Worm (Caenorhabditis elegans) whole organism, L4 larva: ENCODE data around the gene nlp-69.
A peak's percentile ranks its signal among the peaks of the same experiment; 100 is the strongest.

Experiments
- D1046.2 ChIP-seq: fragments of 200-800 bp; sonication (Bioruptor generic); IDR thresholded peaks from 2 replicates; pipeline ENCODE4 v1.3.6; 2022; ENCODE audit warnings: missing genetic modification characterization, missing compliant biosample characterization
- F26F4.8 ChIP-seq: fragments of 200-800 bp; sonication (Bioruptor generic); conservative IDR thresholded peaks from 2 replicates; pipeline ENCODE4 v1.3.6; 2022; ENCODE audit warnings: missing genetic modification characterization, missing compliant biosample characterization
- F49E8.2 ChIP-seq: sonication (generic microtip); optimal IDR thresholded peaks from 2 replicates; lab custom pipeline; 2016; ENCODE audit warnings: missing compliant biosample characterization, mild to moderate bottlenecking, missing genetic modification characterization, borderline replicate concordance
- R02D3.7 ChIP-seq: fragments of 150-350 bp; sonication (generic microtip); optimal IDR thresholded peaks from 3 replicates; lab custom pipeline; 2014; ENCODE audit warnings: missing biosample characterization, missing genetic modification characterization
- Y105C5A.15 ChIP-seq: fragments of 200-800 bp; sonication (Bioruptor generic); IDR thresholded peaks from 2 replicates; pipeline ENCODE4 v1.3.6; 2022; ENCODE audit warnings: missing genetic modification characterization, missing compliant biosample characterization
- aha-1 ChIP-seq: fragments of 150-350 bp; peaks from one replicate; lab custom pipeline; 2014; ENCODE audit warnings: missing biosample characterization, missing genetic modification characterization
- aly-2 ChIP-seq: sonication (generic microtip); optimal IDR thresholded peaks from 2 replicates; lab custom pipeline; 2018; ENCODE audit warnings: missing biosample characterization, missing genetic modification characterization
- ceh-20 ChIP-seq: fragments of 200-800 bp; sonication (Bioruptor generic); IDR thresholded peaks from 2 replicates; pipeline ENCODE4 v1.3.6; 2022; ENCODE audit warnings: missing genetic modification reagents, missing genetic modification characterization, missing compliant biosample characterization
- ceh-28 ChIP-seq: fragments of 150-350 bp; optimal IDR thresholded peaks from 2 replicates; lab custom pipeline; 2014; ENCODE audit warnings: missing biosample characterization, missing genetic modification reagents, missing genetic modification characterization
- ceh-44 ChIP-seq: fragments of 200-800 bp; sonication (Bioruptor generic); IDR thresholded peaks from 2 replicates; pipeline ENCODE4 v1.3.6; 2022; ENCODE audit warnings: missing genetic modification reagents, missing genetic modification characterization, missing compliant biosample characterization
- ceh-62 ChIP-seq: sonication (generic microtip); optimal IDR thresholded peaks from 2 replicates; lab custom pipeline; 2017; ENCODE audit warnings: missing biosample characterization, missing genetic modification characterization
- ces-1 ChIP-seq: fragments of 150-350 bp; sonication (generic microtip); optimal IDR thresholded peaks from 4 replicates; lab custom pipeline; 2014; ENCODE audit warnings: missing biosample characterization, missing genetic modification reagents, missing genetic modification characterization
- cey-2 ChIP-seq: sonication (generic microtip); optimal IDR thresholded peaks from 3 replicates; lab custom pipeline; 2017; ENCODE audit warnings: missing genetic modification characterization, mild to moderate bottlenecking, missing compliant biosample characterization, antibody characterized with exemption, borderline replicate concordance; ENCODE audit not compliant: insufficient read depth
- ctbp-1 ChIP-seq: fragments of 200-800 bp; sonication (Bioruptor generic); IDR thresholded peaks from 2 replicates; pipeline ENCODE4 v1.3.6; 2022; ENCODE audit warnings: missing genetic modification reagents, missing genetic modification characterization, missing compliant biosample characterization
- dmd-8 ChIP-seq: fragments of 200-800 bp; sonication (Bioruptor generic); IDR thresholded peaks from 2 replicates; pipeline ENCODE4 v1.3.6; 2022; ENCODE audit warnings: missing genetic modification characterization, missing compliant biosample characterization
- dpl-1 ChIP-seq: fragments of 150-350 bp; optimal IDR thresholded peaks from 2 replicates; lab custom pipeline; 2014; ENCODE audit warnings: missing biosample characterization, missing genetic modification reagents, missing genetic modification characterization
- duxl-1 ChIP-seq: sonication (generic microtip); optimal IDR thresholded peaks from 2 replicates; lab custom pipeline; 2016; ENCODE audit warnings: mild to moderate bottlenecking, missing genetic modification characterization, moderate library complexity, missing compliant biosample characterization; ENCODE audit not compliant: poor library complexity
- dve-1 ChIP-seq: sonication (generic microtip); optimal IDR thresholded peaks from 2 replicates; lab custom pipeline; 2017; ENCODE audit warnings: antibody characterized with exemption, mild to moderate bottlenecking, missing genetic modification characterization, missing compliant biosample characterization; ENCODE audit not compliant: insufficient read depth
- hlh-30 ChIP-seq: sonication (generic microtip); optimal IDR thresholded peaks from 2 replicates; lab custom pipeline; 2017; ENCODE audit warnings: antibody characterized with exemption, mild to moderate bottlenecking, missing genetic modification characterization, missing compliant biosample characterization; ENCODE audit not compliant: insufficient read depth
- jun-1 ChIP-seq: fragments of 150-350 bp; optimal IDR thresholded peaks from 2 replicates; lab custom pipeline; 2014; ENCODE audit warnings: missing biosample characterization, missing genetic modification reagents, missing genetic modification characterization
- lin-13 ChIP-seq: fragments of 150-350 bp; optimal IDR thresholded peaks from 2 replicates; lab custom pipeline; 2014; ENCODE audit warnings: missing biosample characterization, missing genetic modification reagents, missing genetic modification characterization
- lin-38 ChIP-seq: fragments of 200-800 bp; sonication (Bioruptor generic); IDR thresholded peaks from 2 replicates; pipeline ENCODE4 v1.3.6; 2022; ENCODE audit warnings: missing genetic modification reagents, missing genetic modification characterization, missing compliant biosample characterization
- lsy-2 ChIP-seq, 2 experiments: fragments of 150-350 bp in 1 of 2; sonication (generic microtip) in 1 of 2; optimal IDR thresholded peaks; 2 replicates each; lab custom pipeline; 2014 to 2017; ENCODE audit warnings: missing biosample characterization in 2 of 2, missing genetic modification characterization in 2 of 2
- madf-9 ChIP-seq: fragments of 200-800 bp; sonication (Bioruptor generic); conservative IDR thresholded peaks from 2 replicates; pipeline ENCODE4 v1.3.6; 2022; ENCODE audit warnings: missing genetic modification reagents, missing genetic modification characterization, missing compliant biosample characterization
- mep-1 ChIP-seq: fragments of 150-350 bp; sonication (generic microtip); optimal IDR thresholded peaks from 3 replicates; lab custom pipeline; 2014; ENCODE audit warnings: missing biosample characterization, missing genetic modification characterization
- mxl-2 ChIP-seq: fragments of 200-800 bp; sonication (Bioruptor generic); conservative IDR thresholded peaks from 2 replicates; pipeline ENCODE4 v1.3.6; 2022; ENCODE audit warnings: missing genetic modification reagents, missing genetic modification characterization, missing compliant biosample characterization
- nhr-10 ChIP-seq: fragments of 150-350 bp; optimal IDR thresholded peaks from 2 replicates; lab custom pipeline; 2014; ENCODE audit warnings: missing biosample characterization, missing genetic modification characterization
- nhr-111 ChIP-seq: fragments of 200-800 bp; sonication (Bioruptor generic); optimal IDR thresholded peaks from 2 replicates; lab custom pipeline; 2018; ENCODE audit warnings: mild to moderate bottlenecking, missing genetic modification characterization, missing compliant biosample characterization
- nhr-42 ChIP-seq: fragments of 200-800 bp; sonication (Bioruptor generic); IDR thresholded peaks from 2 replicates; pipeline ENCODE4 v1.3.6; 2022; ENCODE audit warnings: missing genetic modification characterization, missing compliant biosample characterization
- nhr-48 ChIP-seq: sonication (generic microtip); optimal IDR thresholded peaks from 2 replicates; lab custom pipeline; 2016; ENCODE audit warnings: mild to moderate bottlenecking, missing genetic modification characterization, missing compliant biosample characterization
- nhr-6 ChIP-seq: fragments of 150-350 bp; optimal IDR thresholded peaks from 2 replicates; lab custom pipeline; 2014; ENCODE audit warnings: missing biosample characterization, missing genetic modification characterization
- nhr-76 ChIP-seq: fragments of 150-350 bp; optimal IDR thresholded peaks from 2 replicates; lab custom pipeline; 2014; ENCODE audit warnings: missing biosample characterization, missing genetic modification characterization
- set-16 ChIP-seq: fragments of 200-800 bp; sonication (Bioruptor generic); IDR thresholded peaks from 2 replicates; pipeline ENCODE4 v1.3.6; 2022; ENCODE audit warnings: missing genetic modification reagents, missing genetic modification characterization, missing compliant biosample characterization
- skn-1 ChIP-seq: fragments of 150-350 bp; optimal IDR thresholded peaks from 2 replicates; lab custom pipeline; 2014; ENCODE audit warnings: missing biosample characterization, missing genetic modification characterization
- tra-1 ChIP-seq: fragments of 200-800 bp; sonication (Bioruptor generic); IDR thresholded peaks from 2 replicates; pipeline ENCODE4 v1.3.6; 2022; ENCODE audit warnings: missing genetic modification reagents, missing genetic modification characterization, missing compliant biosample characterization
- zag-1 ChIP-seq: fragments of 150-350 bp; optimal IDR thresholded peaks from 2 replicates; lab custom pipeline; 2014; ENCODE audit warnings: missing biosample characterization, missing genetic modification characterization
- ztf-11 ChIP-seq: fragments of 150-350 bp; optimal IDR thresholded peaks from 2 replicates; lab custom pipeline; 2014; ENCODE audit warnings: missing biosample characterization, missing genetic modification characterization

nlp-69 gene

ce11 chrV:20094908-20095307 is at the start of gene nlp-69:
nlp-69 (minus strand) TSS chrV:20095008.
- TF ChIP-seq nhr-6 (tag; lab: Kevin White, UChicago) (no peak), ceh-44 (GFP tag; lab: Robert Waterston, UW) (no peak), lin-38 (0 out of 2 replicates have a peak, but pooled peaks have one; percentile 10)

DNA sequence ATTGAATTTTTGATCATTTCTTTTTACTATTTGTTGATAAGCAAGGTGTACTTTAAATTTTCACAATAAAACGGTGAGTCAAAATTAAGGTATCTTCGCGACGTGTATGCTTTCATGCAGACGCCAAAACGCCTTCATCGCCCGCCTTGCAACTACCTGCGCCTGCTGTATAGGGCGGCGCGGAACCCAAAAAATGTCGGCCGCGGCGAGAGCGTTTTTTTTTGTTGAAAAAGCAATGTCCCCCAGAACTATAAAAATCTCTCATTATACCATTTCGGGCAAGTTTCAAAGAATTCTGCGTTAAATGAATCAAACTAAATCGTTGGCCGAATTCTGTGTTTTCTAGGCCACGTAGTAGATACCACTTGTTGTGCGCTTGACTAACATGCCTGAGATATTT is 48.9 kb upstream of the nlp-69 start:
- no peak for TF ChIP-seq ctbp-1 (GFP tag; lab: Robert Waterston, UW)
- no peak for TF ChIP-seq ceh-20
- no peak for TF ChIP-seq ceh-28
- no peak for TF ChIP-seq nhr-6 (tag; lab: Kevin White, UChicago)
- TF ChIP-seq cey-2 (tag; lab: Kevin White, UChicago) = no peak
- no peak for TF ChIP-seq F49E8.2
- no peak for TF ChIP-seq zag-1 (tag; lab: Kevin White, UChicago)
- TF ChIP-seq dpl-1 (GFP tag; lab: Kevin White, UChicago) = no peak

ce11 chrV:20142285-20142684 is 47.5 kb upstream of the nlp-69 start, which contains the start of gene Y113G7A.12:
Y113G7A.12 (plus strand) TSS chrV:20142585.
- TF ChIP-seq aha-1 (tag; lab: Kevin White, UChicago) (peak; percentile 89), ztf-11 (tag; lab: Kevin White, UChicago) (no peak)

ce11 chrV:20138407-20139044 is 43.7 kb upstream of the nlp-69 start, which contains the start of gene Y113G7A.14:
Y113G7A.14 (minus strand) TSS chrV:20138457.
- TF ChIP-seq madf-9 (GFP tag; lab: Robert Waterston, UW) (no peak), skn-1 (tag; lab: Kevin White, UChicago) (no peak), lsy-2 (tag; optimal IDR thresholded peaks at IDR 0.05; lab: Kevin White, UChicago) (no peak), set-16 (GFP tag; lab: Robert Waterston, UW) (peak; percentile 88), ces-1 (GFP tag; lab: Kevin White, UChicago) (no peak), aha-1 (tag; lab: Kevin White, UChicago) (peak; percentile 30)
- TF ChIP-seq, all 104 proteins: peak for 2

DNA sequence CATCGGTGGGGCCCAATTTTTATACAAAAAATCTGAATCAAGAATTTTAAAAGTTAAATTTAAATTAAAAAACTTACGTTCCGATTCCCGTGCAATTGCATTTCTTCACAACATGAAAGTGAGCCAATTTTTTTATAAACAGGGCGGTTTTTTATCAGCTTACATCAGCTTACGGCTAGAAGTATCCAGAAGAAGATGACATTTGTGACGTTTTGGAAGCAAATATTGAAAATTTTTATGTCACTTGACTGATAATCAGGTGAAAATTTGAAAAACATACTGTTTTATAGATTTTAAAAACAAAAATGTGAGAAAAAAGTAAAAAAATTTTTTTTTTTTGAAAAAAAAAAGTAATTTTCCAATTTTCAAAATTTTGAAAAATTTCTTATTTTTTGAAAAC is 40.4 kb upstream of the nlp-69 start, which contains the start of gene Y113G7A.22:
Gene Y113G7A.22 (minus strand): TSS at position 101 of the 400 bp plus-strand sequence.
- no peak for TF ChIP-seq aly-2 (tag; lab: Kevin White, UChicago)
- no peak for TF ChIP-seq R02D3.7 (tag; lab: Kevin White, UChicago)
- TF ChIP-seq ceh-44 (GFP tag; lab: Robert Waterston, UW) = no peak
- no peak for TF ChIP-seq nhr-111 (GFP tag; lab: Kevin White, UChicago)
- no peak for TF ChIP-seq ztf-11 (tag; lab: Kevin White, UChicago)
- TF ChIP-seq aha-1 (tag; lab: Kevin White, UChicago) = peak; percentile 2
- TF ChIP-seq Y105C5A.15 (GFP tag; lab: Robert Waterston, UW) = no peak

DNA sequence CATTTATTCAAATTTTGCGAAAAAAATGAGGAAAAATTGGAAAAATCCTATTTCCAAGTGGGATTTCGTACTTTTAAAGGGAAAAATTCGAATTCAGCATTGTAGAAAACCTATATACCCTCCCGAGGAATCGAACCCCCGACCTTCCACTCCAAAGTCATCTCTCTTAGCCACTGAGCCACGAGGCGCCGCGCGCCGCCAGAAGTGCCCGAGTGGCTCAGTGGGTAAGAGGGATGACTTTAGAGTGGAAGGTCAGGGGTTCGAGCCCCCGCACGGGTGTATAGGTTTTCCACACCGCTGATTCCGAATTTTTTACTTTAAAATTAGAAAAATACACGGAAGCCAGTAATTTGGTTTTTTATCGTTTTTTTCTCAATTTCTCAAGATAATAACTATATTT is 40.0 kb upstream of the nlp-69 start:
- no peak for TF ChIP-seq R02D3.7 (tag; lab: Kevin White, UChicago)
- TF ChIP-seq ceh-44 (GFP tag; lab: Robert Waterston, UW) = 0 out of 2 replicates have a peak, but pooled peaks have one; percentile 37
- TF ChIP-seq tra-1 (GFP tag; lab: Robert Waterston, UW) = 0 out of 2 replicates have a peak, but pooled peaks have one; percentile 26
- TF ChIP-seq set-16 (GFP tag; lab: Robert Waterston, UW) = peak; percentile 71

DNA sequence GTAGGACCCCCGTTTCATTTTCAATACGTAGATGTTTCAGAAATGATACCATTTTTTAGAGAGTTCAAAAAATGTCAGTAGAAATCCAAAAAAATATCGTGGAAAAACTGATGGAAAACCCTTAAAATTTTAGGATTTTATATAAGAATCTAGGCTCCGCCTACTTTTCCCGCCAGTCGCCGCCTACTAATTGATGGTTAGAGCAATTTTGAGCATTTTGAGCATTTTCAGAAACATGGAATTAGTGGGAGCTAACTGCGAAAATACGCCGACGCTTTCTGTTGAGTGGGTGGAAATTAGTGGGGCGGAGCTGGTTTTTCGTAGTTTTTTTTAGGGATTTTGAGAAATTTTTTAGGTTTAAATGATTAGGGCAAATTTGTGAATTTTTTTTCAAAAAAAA is 38.4 kb upstream of the nlp-69 start, which contains the start of gene ssu-1:
Gene ssu-1 (minus strand): TSS at position 101 of the 400 bp plus-strand sequence.
- TF ChIP-seq ztf-11 (tag; lab: Kevin White, UChicago) (no peak), dve-1 (tag; lab: Kevin White, UChicago) (no peak), nhr-48 (tag; lab: Kevin White, UChicago) (no peak), dmd-8 (GFP tag; lab: Robert Waterston, UW) (no peak), jun-1 (no peak), F26F4.8 (no peak), nhr-42 (GFP tag; lab: Robert Waterston, UW) (no peak), R02D3.7 (tag; lab: Kevin White, UChicago) (no peak), lin-13 (GFP tag; lab: Kevin White, UChicago) (no peak), madf-9 (GFP tag; lab: Robert Waterston, UW) (no peak), ces-1 (GFP tag; lab: Kevin White, UChicago) (no peak), F49E8.2 (no peak), mxl-2 (no peak), hlh-30 (no peak), mep-1 (tag; lab: Kevin White, UChicago) (no peak), nhr-76 (tag; lab: Kevin White, UChicago) (no peak), ceh-62 (no peak), duxl-1 (tag; lab: Kevin White, UChicago) (no peak), D1046.2 (GFP tag; lab: Robert Waterston, UW) (no peak), nhr-10 (no peak)
